Worm (Caenorhabditis elegans): Measurements from ENCODE around the gene K02A6.4.
A peak's percentile ranks its signal among the peaks of the same experiment; 100 is the strongest.

The K02A6.4 gene

ce11 chrX:8233554-8233953 lies 15.0 kb upstream of the K02A6.4 start:
- TF ChIP-seq nhr-237 (tag; optimal IDR thresholded peaks at IDR 0.05) (no peak), nhr-43 (tag; optimal IDR thresholded peaks at IDR 0.05; ENCODE audit: poor library complexity, severe bottlenecking) (no peak), ceh-28 (tag; optimal IDR thresholded peaks at IDR 0.05) (no peak), fos-1 (tag; optimal IDR thresholded peaks at IDR 0.05) (no peak), nhr-76 (tag; optimal IDR thresholded peaks at IDR 0.05) (no peak), ceh-16 (tag; optimal IDR thresholded peaks at IDR 0.05) (no peak), sea-2 (GFP tag; optimal IDR thresholded peaks at IDR 0.05) (no peak), fkh-2 (tag; optimal IDR thresholded peaks at IDR 0.05) (no peak), pha-4 (tag; optimal IDR thresholded peaks at IDR 0.05) (no peak), lin-39 (tag; optimal IDR thresholded peaks at IDR 0.05) (no peak), fkh-10 (GFP tag; optimal IDR thresholded peaks at IDR 0.05) (no peak), nhr-23 (tag; optimal IDR thresholded peaks at IDR 0.05) (no peak)

- TF ChIP-seq sea-2 (GFP tag; optimal IDR thresholded peaks at IDR 0.05), result peak; percentile 29
- TF ChIP-seq aly-2 (tag; optimal IDR thresholded peaks at IDR 0.05), result no peak
- peak; percentile 41 for TF ChIP-seq R02D3.7 (tag; optimal IDR thresholded peaks at IDR 0.05)
- no peak for TF ChIP-seq zag-1 (tag; optimal IDR thresholded peaks at IDR 0.05)
- no peak for TF ChIP-seq nhr-67 (tag; optimal IDR thresholded peaks at IDR 0.05)
- TF ChIP-seq pha-4 (tag; optimal IDR thresholded peaks at IDR 0.05), result peak; percentile 99
- TF ChIP-seq nhr-12 (tag; optimal IDR thresholded peaks at IDR 0.05), result no peak
- TF ChIP-seq elt-2 (tag; optimal IDR thresholded peaks at IDR 0.05), result peak; percentile 78
- TF ChIP-seq nfya-1 (tag; optimal IDR thresholded peaks at IDR 0.05; ENCODE audit: insufficient read depth), result peak; percentile 86
- no peak for TF ChIP-seq nhr-77 (tag; optimal IDR thresholded peaks at IDR 0.05)
- TF ChIP-seq hmg-11 (tag; optimal IDR thresholded peaks at IDR 0.05), result peak; percentile 85
- TF ChIP-seq nhr-237 (tag; optimal IDR thresholded peaks at IDR 0.05), result no peak
- TF ChIP-seq mml-1 (tag; optimal IDR thresholded peaks at IDR 0.05), result no peak
- TF ChIP-seq elt-1 (tag; optimal IDR thresholded peaks at IDR 0.05), result peak; percentile 4
- TF ChIP-seq fkh-2 (tag; optimal IDR thresholded peaks at IDR 0.05), result no peak
- peak; percentile 38 for TF ChIP-seq snpc-4 (tag; optimal IDR thresholded peaks at IDR 0.05)
- TF ChIP-seq nhr-43 (tag; optimal IDR thresholded peaks at IDR 0.05; ENCODE audit: poor library complexity, severe bottlenecking), result peak; percentile 92
- TF ChIP-seq eor-1 (tag; optimal IDR thresholded peaks at IDR 0.05), result peak in 1 of 2 experiments; percentile 59
- no peak for TF ChIP-seq fkh-10 (GFP tag; optimal IDR thresholded peaks at IDR 0.05)
- peak; percentile 76 for TF ChIP-seq ama-1 (optimal IDR thresholded peaks at IDR 0.05)
- TF ChIP-seq lin-39 (tag; optimal IDR thresholded peaks at IDR 0.05), result peak; percentile 76
- peak; percentile 61 for TF ChIP-seq ztf-4 (tag; optimal IDR thresholded peaks at IDR 0.05)
- peak; percentile 71 for TF ChIP-seq tbx-2 (tag; optimal IDR thresholded peaks at IDR 0.05)
- TF ChIP-seq nhr-11 (tag; optimal IDR thresholded peaks at IDR 0.05), result peak; percentile 59
- TF ChIP-seq ceh-82 (tag; optimal IDR thresholded peaks at IDR 0.05), result no peak
- TF ChIP-seq nhr-23 (tag; optimal IDR thresholded peaks at IDR 0.05), result peak; percentile 84
- TF ChIP-seq ceh-28 (tag; optimal IDR thresholded peaks at IDR 0.05), result peak; percentile 92
- TF ChIP-seq daf-12 (tag; optimal IDR thresholded peaks at IDR 0.05), result no peak
- peak; percentile 28 for TF ChIP-seq nhr-76 (tag; optimal IDR thresholded peaks at IDR 0.05)
- TF ChIP-seq unc-39 (tag; optimal IDR thresholded peaks at IDR 0.05), result no peak
- TF ChIP-seq pqm-1 (tag; optimal IDR thresholded peaks at IDR 0.05), result peak; percentile 81
- no peak for TF ChIP-seq egl-5 (tag; optimal IDR thresholded peaks at IDR 0.05)
- TF ChIP-seq fos-1 (tag; optimal IDR thresholded peaks at IDR 0.05), result no peak
- TF ChIP-seq nhr-25 (tag; optimal IDR thresholded peaks at IDR 0.05), result peak; percentile 94
- peak; percentile 95 for TF ChIP-seq mdl-1 (tag; optimal IDR thresholded peaks at IDR 0.05)
- TF ChIP-seq egl-27 (tag; optimal IDR thresholded peaks at IDR 0.05), result peak; percentile 47
- no peak for TF ChIP-seq nhr-28 (tag; optimal IDR thresholded peaks at IDR 0.05)
- TF ChIP-seq skn-1 (tag; optimal IDR thresholded peaks at IDR 0.05), result peak; percentile 85
- no peak for TF ChIP-seq ceh-9 (tag; optimal IDR thresholded peaks at IDR 0.05)
- peak; percentile 88 for TF ChIP-seq jun-1 (tag; optimal IDR thresholded peaks at IDR 0.05)
- TF ChIP-seq ceh-16 (tag; optimal IDR thresholded peaks at IDR 0.05), result no peak
- peak; percentile 84 for TF ChIP-seq lsy-12 (tag; optimal IDR thresholded peaks at IDR 0.05)
- no peak for TF ChIP-seq lin-15B (tag; optimal IDR thresholded peaks at IDR 0.05)
- no peak for TF ChIP-seq ztf-11 (tag; optimal IDR thresholded peaks at IDR 0.05)
- no peak for TF ChIP-seq ZK546.5 (tag; optimal IDR thresholded peaks at IDR 0.05)
- no peak for TF ChIP-seq elt-3 (tag; optimal IDR thresholded peaks at IDR 0.05)
- no peak for TF ChIP-seq unc-62 (GFP tag; optimal IDR thresholded peaks at IDR 0.05)
Observed at ce11 chrX:8231858-8232257, 13.3 kb upstream of the K02A6.4 start, which contains the start of gene K02A6.3. Gene K02A6.3, minus strand, starts transcription at chrX:8231931.

All from whole organism, L3 larva.